Worm (Caenorhabditis elegans) whole organism, mixed stage, embryonic: ENCODE data around the gene srg-36.

Experiments used
- M03D4.4 ChIP-seq: sonication (generic microtip); optimal IDR thresholded peaks from 2 replicates; lab custom pipeline; 2017; ENCODE audit warnings: mild to moderate bottlenecking, missing genetic modification characterization, missing compliant biosample characterization
- bed-3 ChIP-seq: fragments of 200-800 bp; sonication (Bioruptor generic); optimal IDR thresholded peaks from 3 replicates; lab custom pipeline; 2018; ENCODE audit warnings: mild to moderate bottlenecking, missing genetic modification characterization, moderate library complexity, missing compliant biosample characterization
- blmp-1 ChIP-seq: fragments of 150-350 bp; optimal IDR thresholded peaks from 2 replicates; lab custom pipeline; 2014; ENCODE audit warnings: missing biosample characterization, missing genetic modification characterization
- ceh-39 ChIP-seq: fragments of 150-350 bp; optimal IDR thresholded peaks from 2 replicates; lab custom pipeline; 2014; ENCODE audit warnings: missing biosample characterization, missing genetic modification characterization
- ceh-43 ChIP-seq: fragments of 200-800 bp; sonication (Bioruptor generic); optimal IDR thresholded peaks from 2 replicates; lab custom pipeline; 2018; ENCODE audit warnings: mild to moderate bottlenecking, missing genetic modification characterization, moderate library complexity, missing compliant biosample characterization
- ceh-83 ChIP-seq: fragments of 200-800 bp; sonication (Bioruptor generic); optimal IDR thresholded peaks from 2 replicates; lab custom pipeline; 2018; ENCODE audit warnings: mild to moderate bottlenecking, missing genetic modification characterization, missing compliant biosample characterization
- cnd-1 ChIP-seq: fragments of 200-800 bp; sonication (Bioruptor generic); optimal IDR thresholded peaks from 2 replicates; lab custom pipeline; 2018; ENCODE audit warnings: mild to moderate bottlenecking, missing genetic modification characterization, missing compliant biosample characterization
- drap-1 ChIP-seq: fragments of 200-800 bp; sonication (Bioruptor generic); optimal IDR thresholded peaks from 3 replicates; lab custom pipeline; 2018; ENCODE audit warnings: mild to moderate bottlenecking, missing genetic modification characterization, missing compliant biosample characterization
- elt-1 ChIP-seq: sonication (generic microtip); optimal IDR thresholded peaks from 2 replicates; lab custom pipeline; 2017; ENCODE audit warnings: missing genetic modification characterization, mild to moderate bottlenecking, missing compliant biosample characterization, antibody characterized with exemption, moderate library complexity, borderline replicate concordance; ENCODE audit not compliant: insufficient read depth
- elt-3 ChIP-seq: fragments of 150-350 bp; optimal IDR thresholded peaks from 2 replicates; lab custom pipeline; 2014; ENCODE audit warnings: missing biosample characterization, missing genetic modification characterization
- flh-1 ChIP-seq: fragments of 200-800 bp; sonication (Bioruptor generic); optimal IDR thresholded peaks from 2 replicates; lab custom pipeline; 2018; ENCODE audit warnings: mild to moderate bottlenecking, missing genetic modification characterization, moderate library complexity, missing compliant biosample characterization
- ham-2 ChIP-seq: fragments of 200-800 bp; sonication (Bioruptor generic); optimal IDR thresholded peaks from 2 replicates; lab custom pipeline; 2018; ENCODE audit warnings: mild to moderate bottlenecking, missing genetic modification characterization, missing compliant biosample characterization
- hlh-1 ChIP-seq: fragments of 150-350 bp; optimal IDR thresholded peaks from 2 replicates; lab custom pipeline; 2014; ENCODE audit warnings: missing biosample characterization, missing genetic modification reagents, missing genetic modification characterization
- lin-13 ChIP-seq: fragments of 150-350 bp; optimal IDR thresholded peaks from 2 replicates; lab custom pipeline; 2014; ENCODE audit warnings: missing biosample characterization, missing genetic modification characterization
- lin-32 ChIP-seq: fragments of 200-800 bp; sonication (Bioruptor generic); optimal IDR thresholded peaks from 2 replicates; lab custom pipeline; 2018; ENCODE audit warnings: mild to moderate bottlenecking, missing genetic modification characterization, missing compliant biosample characterization
- lsy-2 ChIP-seq: fragments of 150-350 bp; optimal IDR thresholded peaks from 2 replicates; lab custom pipeline; 2014; ENCODE audit warnings: missing biosample characterization, missing genetic modification characterization
- mab-5 ChIP-seq: fragments of 150-350 bp; optimal IDR thresholded peaks from 2 replicates; lab custom pipeline; 2014; ENCODE audit warnings: missing biosample characterization, missing genetic modification characterization
- mep-1 ChIP-seq: fragments of 150-350 bp; optimal IDR thresholded peaks from 2 replicates; lab custom pipeline; 2017; ENCODE audit warnings: missing biosample characterization, missing genetic modification reagents, missing genetic modification characterization, inconsistent platforms
- mls-2 ChIP-seq: sonication (generic microtip); optimal IDR thresholded peaks from 2 replicates; lab custom pipeline; 2016; ENCODE audit warnings: mild to moderate bottlenecking, missing genetic modification characterization, moderate library complexity, missing compliant biosample characterization
- nhr-12 ChIP-seq: fragments of 150-350 bp; optimal IDR thresholded peaks from 2 replicates; lab custom pipeline; 2014; ENCODE audit warnings: missing biosample characterization, missing genetic modification characterization
- nhr-2 ChIP-seq: fragments of 150-350 bp; optimal IDR thresholded peaks from 2 replicates; lab custom pipeline; 2014; ENCODE audit warnings: missing biosample characterization, missing genetic modification characterization
- nhr-237 ChIP-seq: fragments of 150-350 bp; optimal IDR thresholded peaks from 2 replicates; lab custom pipeline; 2014; ENCODE audit warnings: missing biosample characterization, missing genetic modification characterization
- nhr-28 ChIP-seq: fragments of 150-350 bp; optimal IDR thresholded peaks from 2 replicates; lab custom pipeline; 2014; ENCODE audit warnings: missing biosample characterization, missing genetic modification characterization
- nhr-76 ChIP-seq: sonication (generic microtip); optimal IDR thresholded peaks from 2 replicates; lab custom pipeline; 2017; ENCODE audit warnings: missing biosample characterization, missing genetic modification characterization
- pha-4 ChIP-seq: fragments of 150-350 bp; optimal IDR thresholded peaks from 2 replicates; lab custom pipeline; 2018; ENCODE audit warnings: missing biosample characterization, missing genetic modification reagents, missing genetic modification characterization
- sem-2 ChIP-seq: fragments of 200-800 bp; sonication (Bioruptor generic); optimal IDR thresholded peaks from 2 replicates; lab custom pipeline; 2018; ENCODE audit warnings: mild to moderate bottlenecking, missing genetic modification characterization, missing compliant biosample characterization
- snpc-4 ChIP-seq: fragments of 150-350 bp; optimal IDR thresholded peaks from 2 replicates; lab custom pipeline; 2014; ENCODE audit warnings: missing biosample characterization, missing genetic modification characterization
- sptf-1 ChIP-seq: sonication (generic microtip); optimal IDR thresholded peaks from 2 replicates; lab custom pipeline; 2017; ENCODE audit warnings: mild to moderate bottlenecking, missing genetic modification characterization, moderate library complexity, missing compliant biosample characterization
- tbx-8 ChIP-seq: fragments of 200-800 bp; sonication (Bioruptor generic); optimal IDR thresholded peaks from 2 replicates; lab custom pipeline; 2018; ENCODE audit warnings: mild to moderate bottlenecking, missing genetic modification characterization, moderate library complexity, missing compliant biosample characterization
- unc-120 ChIP-seq: sonication (generic microtip); optimal IDR thresholded peaks from 2 replicates; lab custom pipeline; 2017; ENCODE audit warnings: missing genetic modification characterization, missing compliant biosample characterization; ENCODE audit not compliant: poor library complexity, severe bottlenecking
- unc-39 ChIP-seq: fragments of 150-350 bp; optimal IDR thresholded peaks from 2 replicates; lab custom pipeline; 2014; ENCODE audit warnings: missing biosample characterization, missing genetic modification characterization
- unc-62 ChIP-seq: fragments of 150-350 bp; optimal IDR thresholded peaks from 2 replicates; lab custom pipeline; 2014; ENCODE audit warnings: missing biosample characterization, missing genetic modification reagents, missing genetic modification characterization
- zip-8 ChIP-seq: fragments of 150-350 bp; optimal IDR thresholded peaks from 2 replicates; lab custom pipeline; 2014; ENCODE audit warnings: missing biosample characterization, missing genetic modification characterization
- ztf-11 ChIP-seq: fragments of 150-350 bp; optimal IDR thresholded peaks from 2 replicates; lab custom pipeline; 2014; ENCODE audit warnings: missing biosample characterization, missing genetic modification characterization

Gene srg-36

ce11 chrX:14234366-14234765 lies at the start of gene srg-36:
Gene srg-36 (minus strand): TSS chrX:14234466.
- no peak for TF ChIP-seq snpc-4 (tag; lab: Kevin White, UChicago)
- TF ChIP-seq ceh-39 (tag; lab: Kevin White, UChicago) = no peak
- TF ChIP-seq lin-32 (GFP tag; lab: Kevin White, UChicago) = no peak
- TF ChIP-seq lin-13 (tag; lab: Kevin White, UChicago) = no peak
- TF ChIP-seq unc-39 (tag; lab: Kevin White, UChicago) = no peak
- TF ChIP-seq sptf-1 (tag; lab: Kevin White, UChicago) = no peak
- TF ChIP-seq ceh-83 = no peak

ce11 chrX:14281526-14281925 lies 47.3 kb upstream of the srg-36 start, which contains the start of gene E02H4.2:
Gene E02H4.2 (minus strand): TSS chrX:14281626.
- no peak for TF ChIP-seq blmp-1
- no peak for TF ChIP-seq lin-13 (tag; lab: Kevin White, UChicago)
- TF ChIP-seq elt-3 (tag; lab: Kevin White, UChicago) = no peak
- TF ChIP-seq mls-2 (tag; lab: Kevin White, UChicago) = no peak
- no peak for TF ChIP-seq lin-32 (GFP tag; lab: Kevin White, UChicago)
- TF ChIP-seq nhr-237 (tag; lab: Kevin White, UChicago) = no peak
- TF ChIP-seq ceh-39 (tag; lab: Kevin White, UChicago) = no peak
- TF ChIP-seq unc-62 (GFP tag; lab: Kevin White, UChicago) = no peak
- TF ChIP-seq elt-1 = no peak
- TF ChIP-seq nhr-12 (tag; lab: Kevin White, UChicago) = no peak
- TF ChIP-seq hlh-1 = no peak
- TF ChIP-seq nhr-76 (tag; lab: Kevin White, UChicago) = no peak
- no peak for TF ChIP-seq ztf-11
- TF ChIP-seq tbx-8 (GFP tag; lab: Kevin White, UChicago) = no peak
- TF ChIP-seq mab-5 (tag; lab: Kevin White, UChicago) = no peak
- no peak for TF ChIP-seq flh-1
- no peak for TF ChIP-seq M03D4.4
- TF ChIP-seq mep-1 (tag; lab: Kevin White, UChicago) = no peak
- no peak for TF ChIP-seq ceh-83
- no peak for TF ChIP-seq drap-1

ce11 chrX:14267781-14268180 lies 33.5 kb upstream of the srg-36 start, which contains the start of gene del-1:
Gene del-1 (plus strand): TSS chrX:14268081.
- TF ChIP-seq nhr-2 (no peak), ceh-43 (no peak), lsy-2 (tag; lab: Kevin White, UChicago) (no peak), lin-32 (GFP tag; lab: Kevin White, UChicago) (no peak), nhr-28 (tag; lab: Kevin White, UChicago) (no peak), M03D4.4 (no peak), unc-39 (tag; lab: Kevin White, UChicago) (no peak)

- no peak for TF ChIP-seq drap-1
- TF ChIP-seq tbx-8 (GFP tag; lab: Kevin White, UChicago) = no peak
- TF ChIP-seq flh-1 = no peak
- TF ChIP-seq elt-1 = no peak
- no peak for TF ChIP-seq pha-4
- no peak for TF ChIP-seq nhr-12 (tag; lab: Kevin White, UChicago)
- TF ChIP-seq ceh-83 = no peak
- TF ChIP-seq lin-32 (GFP tag; lab: Kevin White, UChicago) = no peak
- no peak for TF ChIP-seq ztf-11
- TF ChIP-seq bed-3 (GFP tag; lab: Kevin White, UChicago) = no peak
- no peak for TF ChIP-seq zip-8 (tag; lab: Kevin White, UChicago)
- TF ChIP-seq elt-3 (tag; lab: Kevin White, UChicago) = no peak
- no peak for TF ChIP-seq mab-5 (tag; lab: Kevin White, UChicago)
- TF ChIP-seq nhr-76 (tag; lab: Kevin White, UChicago) = no peak
- TF ChIP-seq sem-2 (GFP tag; lab: Kevin White, UChicago) = no peak
- TF ChIP-seq cnd-1 (tag; lab: Kevin White, UChicago) = no peak
- no peak for TF ChIP-seq ham-2 (GFP tag; lab: Kevin White, UChicago)
- no peak for TF ChIP-seq unc-120 (tag; lab: Kevin White, UChicago)
- no peak for TF ChIP-seq sptf-1 (tag; lab: Kevin White, UChicago)
- no peak for TF ChIP-seq nhr-2
- TF ChIP-seq, all 35 proteins: peak for 0
These were observed 32.9 kb upstream of the srg-36 start for ce11 chrX:14267170-14267569.
